Worm (Caenorhabditis elegans) whole organism, L4 larva: ENCODE measurements around the gene Y17G7B.8.

Source experiments
- D1046.2 ChIP-seq: fragments of 200-800 bp; sonication (Bioruptor generic); IDR thresholded peaks from 2 replicates; pipeline ENCODE4 v1.3.6; 2022; ENCODE audit warnings: missing genetic modification characterization, missing compliant biosample characterization
- F10B5.3 ChIP-seq: sonication (generic microtip); optimal IDR thresholded peaks from 2 replicates; lab custom pipeline; 2016; ENCODE audit warnings: mild to moderate bottlenecking, missing genetic modification characterization, missing compliant biosample characterization
- F49E8.2 ChIP-seq: sonication (generic microtip); optimal IDR thresholded peaks from 2 replicates; lab custom pipeline; 2016; ENCODE audit warnings: missing compliant biosample characterization, mild to moderate bottlenecking, missing genetic modification characterization, borderline replicate concordance
- R02D3.7 ChIP-seq: fragments of 150-350 bp; sonication (generic microtip); optimal IDR thresholded peaks from 3 replicates; lab custom pipeline; 2014; ENCODE audit warnings: missing biosample characterization, missing genetic modification characterization
- T26A8.4 ChIP-seq: fragments of 200-800 bp; sonication (Bioruptor generic); IDR thresholded peaks from 2 replicates; pipeline ENCODE4 v1.3.6; 2022; ENCODE audit warnings: missing genetic modification characterization, missing compliant biosample characterization
- Y5F2A.4 ChIP-seq: fragments of 200-800 bp; sonication (Bioruptor generic); optimal IDR thresholded peaks from 2 replicates; lab custom pipeline; 2018; ENCODE audit warnings: mild to moderate bottlenecking, missing genetic modification characterization, missing compliant biosample characterization
- Y75B8A.6 ChIP-seq: fragments of 200-800 bp; sonication (Bioruptor generic); IDR thresholded peaks from 2 replicates; pipeline ENCODE4 v1.3.6; 2022; ENCODE audit warnings: missing genetic modification reagents, missing genetic modification characterization, missing compliant biosample characterization
- aha-1 ChIP-seq: fragments of 150-350 bp; peaks from one replicate; lab custom pipeline; 2014; ENCODE audit warnings: missing biosample characterization, missing genetic modification characterization
- ceh-20 ChIP-seq: fragments of 200-800 bp; sonication (Bioruptor generic); IDR thresholded peaks from 2 replicates; pipeline ENCODE4 v1.3.6; 2022; ENCODE audit warnings: missing genetic modification reagents, missing genetic modification characterization, missing compliant biosample characterization
- ceh-44 ChIP-seq: fragments of 200-800 bp; sonication (Bioruptor generic); IDR thresholded peaks from 2 replicates; pipeline ENCODE4 v1.3.6; 2022; ENCODE audit warnings: missing genetic modification reagents, missing genetic modification characterization, missing compliant biosample characterization
- ceh-62 ChIP-seq: sonication (generic microtip); optimal IDR thresholded peaks from 2 replicates; lab custom pipeline; 2017; ENCODE audit warnings: missing biosample characterization, missing genetic modification characterization
- ceh-82 ChIP-seq: sonication (generic microtip); optimal IDR thresholded peaks from 2 replicates; lab custom pipeline; 2017; ENCODE audit warnings: missing biosample characterization, missing genetic modification characterization
- dmd-6 ChIP-seq: fragments of 200-800 bp; sonication (Bioruptor generic); IDR thresholded peaks from 2 replicates; pipeline ENCODE4 v1.3.6; 2022; ENCODE audit warnings: missing genetic modification reagents, missing genetic modification characterization, missing compliant biosample characterization
- dmd-9 ChIP-seq: fragments of 200-800 bp; sonication (Bioruptor generic); IDR thresholded peaks from 2 replicates; pipeline ENCODE4 v1.3.6; 2022; ENCODE audit warnings: missing genetic modification reagents, missing genetic modification characterization, missing compliant biosample characterization
- dpl-1 ChIP-seq: fragments of 150-350 bp; optimal IDR thresholded peaks from 2 replicates; lab custom pipeline; 2014; ENCODE audit warnings: missing biosample characterization, missing genetic modification reagents, missing genetic modification characterization
- dve-1 ChIP-seq: sonication (generic microtip); optimal IDR thresholded peaks from 2 replicates; lab custom pipeline; 2017; ENCODE audit warnings: antibody characterized with exemption, mild to moderate bottlenecking, missing genetic modification characterization, missing compliant biosample characterization; ENCODE audit not compliant: insufficient read depth
- egl-43 ChIP-seq: fragments of 200-800 bp; sonication (Bioruptor generic); IDR thresholded peaks from 2 replicates; pipeline ENCODE4 v1.3.6; 2022; ENCODE audit warnings: missing genetic modification reagents, missing genetic modification characterization, missing compliant biosample characterization
- hif-1 ChIP-seq, 2 experiments: sonication (generic microtip); optimal IDR thresholded peaks; 2 replicates each; lab custom pipeline; 2016 to 2017; ENCODE audit warnings: missing compliant biosample characterization in 2 of 2, missing genetic modification characterization in 2 of 2, missing genetic modification reagents in 2 of 2, missing genotype in 2 of 2, mild to moderate bottlenecking in 1 of 2
- hlh-11 ChIP-seq: fragments of 200-800 bp; sonication (Bioruptor generic); optimal IDR thresholded peaks from 2 replicates; lab custom pipeline; 2018; ENCODE audit warnings: mild to moderate bottlenecking, missing genetic modification characterization, missing compliant biosample characterization
- hmg-1.1 ChIP-seq: fragments of 200-800 bp; sonication (Bioruptor generic); IDR thresholded peaks from 2 replicates; pipeline ENCODE4 v1.3.6; 2022; ENCODE audit warnings: missing genetic modification reagents, missing genetic modification characterization, missing compliant biosample characterization
- lin-1 ChIP-seq: fragments of 200-800 bp; sonication (Bioruptor generic); IDR thresholded peaks from 2 replicates; pipeline ENCODE4 v1.3.6; 2022; ENCODE audit warnings: missing genetic modification reagents, missing genetic modification characterization, missing compliant biosample characterization
- lsy-2 ChIP-seq, 2 experiments: fragments of 150-350 bp in 1 of 2; sonication (generic microtip) in 1 of 2; optimal IDR thresholded peaks; 2 replicates each; lab custom pipeline; 2014 to 2017; ENCODE audit warnings: missing biosample characterization in 2 of 2, missing genetic modification characterization in 2 of 2
- mdl-1 ChIP-seq, 2 experiments: fragments of 150-350 bp in 1 of 2; sonication (generic microtip) in 1 of 2; optimal IDR thresholded peaks; 2 replicates each; lab custom pipeline; 2014 to 2017; ENCODE audit warnings: missing biosample characterization in 2 of 2, missing genetic modification characterization in 2 of 2
- mdt-29 ChIP-seq: fragments of 200-800 bp; sonication (Bioruptor generic); IDR thresholded peaks from 2 replicates; pipeline ENCODE4 v1.3.6; 2022; ENCODE audit warnings: missing genetic modification reagents, missing genetic modification characterization, missing compliant biosample characterization
- mes-2 ChIP-seq: sonication (generic microtip); optimal IDR thresholded peaks from 2 replicates; lab custom pipeline; 2016; ENCODE audit warnings: missing genotype, mild to moderate bottlenecking, missing genetic modification characterization, missing compliant biosample characterization; ENCODE audit not compliant: poor library complexity, severe bottlenecking
- mxl-3 ChIP-seq: fragments of 200-800 bp; sonication (Bioruptor generic); optimal IDR thresholded peaks from 2 replicates; lab custom pipeline; 2018; ENCODE audit warnings: mild to moderate bottlenecking, missing genetic modification characterization, missing compliant biosample characterization
- nhr-10 ChIP-seq: fragments of 150-350 bp; optimal IDR thresholded peaks from 2 replicates; lab custom pipeline; 2014; ENCODE audit warnings: missing biosample characterization, missing genetic modification characterization
- nhr-111 ChIP-seq: fragments of 200-800 bp; sonication (Bioruptor generic); optimal IDR thresholded peaks from 2 replicates; lab custom pipeline; 2018; ENCODE audit warnings: mild to moderate bottlenecking, missing genetic modification characterization, missing compliant biosample characterization
- nhr-25 ChIP-seq: sonication (generic microtip); optimal IDR thresholded peaks from 2 replicates; lab custom pipeline; 2017; ENCODE audit warnings: missing genetic modification characterization, mild to moderate bottlenecking, missing compliant biosample characterization, antibody characterized with exemption, moderate library complexity, borderline replicate concordance; ENCODE audit not compliant: insufficient read depth
- nhr-42 ChIP-seq: fragments of 200-800 bp; sonication (Bioruptor generic); IDR thresholded peaks from 2 replicates; pipeline ENCODE4 v1.3.6; 2022; ENCODE audit warnings: missing genetic modification characterization, missing compliant biosample characterization
- nhr-77 ChIP-seq: fragments of 150-350 bp; optimal IDR thresholded peaks from 2 replicates; lab custom pipeline; 2014; ENCODE audit warnings: missing biosample characterization, missing genetic modification characterization
- pqm-1 ChIP-seq: sonication (generic microtip); optimal IDR thresholded peaks from 2 replicates; lab custom pipeline; 2017; ENCODE audit warnings: missing biosample characterization, missing genetic modification characterization
- rbr-2 ChIP-seq: sonication (generic microtip); optimal IDR thresholded peaks from 2 replicates; lab custom pipeline; 2016; ENCODE audit warnings: missing genotype, missing genetic modification characterization, missing compliant biosample characterization
- sdz-12 ChIP-seq: fragments of 200-800 bp; sonication (Bioruptor generic); optimal IDR thresholded peaks from 2 replicates; lab custom pipeline; 2018; ENCODE audit warnings: mild to moderate bottlenecking, missing genetic modification characterization, missing compliant biosample characterization
- set-16 ChIP-seq: fragments of 200-800 bp; sonication (Bioruptor generic); IDR thresholded peaks from 2 replicates; pipeline ENCODE4 v1.3.6; 2022; ENCODE audit warnings: missing genetic modification reagents, missing genetic modification characterization, missing compliant biosample characterization
- snpc-1.2 ChIP-seq: fragments of 200-800 bp; sonication (Bioruptor generic); IDR thresholded peaks from 2 replicates; pipeline ENCODE4 v1.3.6; 2022; ENCODE audit warnings: missing genetic modification reagents, missing genetic modification characterization, missing compliant biosample characterization
- tra-1 ChIP-seq: fragments of 200-800 bp; sonication (Bioruptor generic); IDR thresholded peaks from 2 replicates; pipeline ENCODE4 v1.3.6; 2022; ENCODE audit warnings: missing genetic modification reagents, missing genetic modification characterization, missing compliant biosample characterization
- unc-39 ChIP-seq: sonication (generic microtip); optimal IDR thresholded peaks from 2 replicates; lab custom pipeline; 2017; ENCODE audit warnings: missing biosample characterization, missing genetic modification characterization
- unc-62 ChIP-seq, 3 experiments: fragments of 150-350 bp in 1 of 3; sonication (generic microtip); optimal IDR thresholded peaks in 2 of 3; peaks in 1 of 3; 1 replicate in 1 of 3; 2 replicates in 2 of 3; lab custom pipeline; 2014 to 2017; ENCODE audit warnings: missing biosample characterization in 3 of 3, missing genetic modification characterization in 3 of 3, missing genetic modification reagents in 3 of 3, missing genotype in 1 of 3
- zfp-3 ChIP-seq: fragments of 200-800 bp; sonication (Bioruptor generic); conservative IDR thresholded peaks from 2 replicates; pipeline ENCODE4 v1.3.6; 2022; ENCODE audit warnings: missing genetic modification reagents, missing genetic modification characterization, missing compliant biosample characterization
- zip-11 ChIP-seq: fragments of 200-800 bp; sonication (Bioruptor generic); IDR thresholded peaks from 2 replicates; pipeline ENCODE4 v1.3.6; 2022; ENCODE audit warnings: missing genetic modification characterization, missing compliant biosample characterization

Gene Y17G7B.8

DNA sequence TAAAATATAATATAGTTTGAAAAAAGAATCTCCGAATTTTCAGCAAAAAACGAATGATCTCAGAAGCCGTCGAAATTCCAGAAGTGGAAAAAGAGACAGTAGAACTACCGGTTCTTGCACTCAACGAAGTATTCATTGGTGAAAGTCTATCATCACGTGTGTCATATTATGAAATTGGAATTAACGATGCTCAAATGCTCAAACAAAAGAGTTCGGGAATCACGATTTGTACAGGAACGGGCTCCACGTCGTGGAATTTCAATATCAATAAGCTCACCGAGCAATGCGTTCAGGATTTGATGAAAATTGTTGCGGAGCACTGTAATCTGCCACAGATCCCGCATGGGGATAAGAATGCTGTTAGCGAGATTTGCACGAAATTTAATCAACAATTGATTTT lies 30.8 kb upstream of the Y17G7B.8 start (continued):
- TF ChIP-seq nhr-77 (tag; lab: Kevin White, UChicago) = no peak
- TF ChIP-seq lsy-2 (tag; optimal IDR thresholded peaks at IDR 0.05; lab: Kevin White, UChicago) = no peak
- TF ChIP-seq tra-1 (GFP tag; lab: Robert Waterston, UW) = no peak
- no peak for TF ChIP-seq hmg-1.1
- no peak for TF ChIP-seq Y75B8A.6 (GFP tag; lab: Robert Waterston, UW)
- 0 out of 2 replicates have a peak, but pooled peaks have one; percentile 30 for TF ChIP-seq zfp-3 (GFP tag; lab: Robert Waterston, UW)
- no peak for TF ChIP-seq mxl-3
- no peak for TF ChIP-seq lin-1
- no peak for TF ChIP-seq snpc-1.2
- no peak for TF ChIP-seq Y5F2A.4 (GFP tag; lab: Kevin White, UChicago)
- no peak for TF ChIP-seq mes-2 (tag; lab: Kevin White, UChicago)
- TF ChIP-seq, all 104 proteins: peak for 5

DNA sequence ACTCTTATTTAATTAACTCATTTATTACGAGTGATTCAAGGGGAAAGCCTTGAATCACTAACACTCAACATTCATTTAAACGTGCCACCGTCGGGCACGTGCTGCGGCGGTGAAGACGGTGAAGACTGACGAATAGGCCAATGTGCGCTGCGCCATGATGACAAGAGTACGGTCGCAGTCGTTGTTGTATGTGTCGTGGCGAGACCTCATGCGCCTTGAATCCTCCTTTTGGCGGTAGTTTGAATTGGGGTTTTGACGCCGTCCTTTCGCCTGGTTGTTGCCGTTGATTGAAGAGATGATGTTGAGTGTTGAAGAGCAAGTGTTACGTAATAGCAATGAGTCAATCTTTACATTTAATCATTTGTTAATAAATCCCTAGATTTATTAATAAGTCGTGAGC lies 29.3 kb upstream of the Y17G7B.8 start:
- TF ChIP-seq D1046.2 (GFP tag; lab: Robert Waterston, UW) (peak; percentile 89; the same call in 1 of the 2 replicates), nhr-42 (GFP tag; lab: Robert Waterston, UW) (0 out of 2 replicates have a peak, but pooled peaks have one; percentile 46), dmd-6 (GFP tag; lab: Robert Waterston, UW) (peak; percentile 8; the same call in 1 of the 2 replicates), mdt-29 (GFP tag; lab: Robert Waterston, UW) (0 out of 2 replicates have a peak, but pooled peaks have one; percentile 52), egl-43 (GFP tag; lab: Robert Waterston, UW) (peak; percentile 58; the same call in 1 of the 2 replicates), ceh-20 (GFP tag; lab: Robert Waterston, UW) (0 out of 2 replicates have a peak, but pooled peaks have one; percentile 19), T26A8.4 (GFP tag; lab: Robert Waterston, UW) (peak; percentile 56; the same call in 1 of the 2 replicates), dmd-9 (GFP tag; lab: Robert Waterston, UW) (0 out of 2 replicates have a peak, but pooled peaks have one; percentile 35), tra-1 (GFP tag; lab: Robert Waterston, UW) (0 out of 2 replicates have a peak, but pooled peaks have one; percentile 15)

DNA sequence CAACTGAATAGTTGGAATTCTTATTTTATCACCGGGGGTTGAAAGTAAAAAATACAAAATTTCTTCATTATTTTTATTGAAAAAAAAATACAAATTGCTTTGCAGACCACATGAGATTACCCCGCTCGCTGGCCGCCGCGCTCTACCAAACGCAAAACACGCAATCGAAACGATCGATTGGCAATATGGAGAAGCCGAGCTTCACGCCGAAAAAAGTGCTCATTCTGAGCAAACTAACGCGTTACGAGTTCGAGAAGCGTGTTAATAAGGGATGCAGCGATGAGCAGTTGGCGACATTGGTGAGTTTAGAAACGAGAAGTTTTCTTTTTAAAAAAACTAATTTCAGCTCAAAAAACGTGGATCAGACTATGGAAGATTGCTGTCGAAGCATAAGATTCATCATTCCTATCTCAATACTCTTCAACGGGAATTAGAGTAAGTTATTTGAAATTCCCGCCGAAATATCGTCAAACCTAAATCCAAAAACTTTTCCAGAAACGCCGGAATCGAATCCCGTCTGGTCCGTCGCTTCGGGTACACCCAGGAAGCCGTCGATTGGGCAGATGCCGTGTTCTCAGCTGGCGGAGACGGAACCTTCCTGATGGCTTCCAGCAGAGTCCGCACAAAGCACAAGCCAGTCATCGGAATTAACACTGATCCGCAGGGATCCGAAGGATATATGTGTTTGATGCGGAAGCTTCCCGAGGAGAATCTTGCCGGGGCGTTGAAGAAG lies 28.0 kb upstream of the Y17G7B.8 start:
- TF ChIP-seq zfp-3 (GFP tag; lab: Robert Waterston, UW) (peak; percentile 6; the same call in 1 of the 2 replicates), ceh-62 (tag; lab: Kevin White, UChicago) (no peak), set-16 (GFP tag; lab: Robert Waterston, UW) (peak; percentile 68; the same call in 1 of the 2 replicates), unc-62 (GFP tag; optimal IDR thresholded peaks at IDR 0.05 in 1 of 2; lab: Kevin White, UChicago) (peak in 1 of 2 experiments; percentile 36), unc-62 (tag; optimal IDR thresholded peaks at IDR 0.05; lab: Kevin White, UChicago) (no peak), R02D3.7 (tag; lab: Kevin White, UChicago) (no peak), F10B5.3 (no peak)
- TF ChIP-seq, all 104 proteins: peak for 3

DNA sequence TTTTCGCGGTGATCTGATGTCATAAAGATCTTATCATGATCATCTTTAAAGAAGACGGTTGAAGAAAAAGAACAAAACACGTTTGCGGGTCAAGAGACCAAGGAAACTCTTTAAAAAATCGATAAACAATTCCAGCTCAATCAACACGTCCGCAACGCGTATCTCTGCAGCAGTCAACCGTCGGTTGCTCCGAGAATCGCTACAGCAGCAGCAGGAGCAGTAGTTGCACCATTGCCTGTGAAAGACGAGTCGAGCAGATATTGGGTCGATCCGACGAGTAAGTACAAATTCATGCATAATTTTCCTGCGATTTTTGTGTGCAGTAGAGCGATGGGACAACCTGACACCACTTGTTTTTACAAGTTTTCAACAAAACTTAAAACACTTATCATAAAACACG lies 27.0 kb upstream of the Y17G7B.8 start:
- TF ChIP-seq dve-1 (tag; lab: Kevin White, UChicago) (peak; percentile 15), D1046.2 (GFP tag; lab: Robert Waterston, UW) (0 out of 2 replicates have a peak, but pooled peaks have one; percentile 6), nhr-10 (tag; lab: Kevin White, UChicago) (no peak), ceh-82 (tag; lab: Kevin White, UChicago) (no peak), nhr-111 (GFP tag; lab: Kevin White, UChicago) (no peak), Y75B8A.6 (GFP tag; lab: Robert Waterston, UW) (no peak), zip-11 (GFP tag; lab: Robert Waterston, UW) (no peak), F10B5.3 (no peak), tra-1 (GFP tag; lab: Robert Waterston, UW) (no peak), nhr-25 (peak; percentile 19), ceh-44 (GFP tag; lab: Robert Waterston, UW) (no peak), sdz-12 (no peak), hif-1 (tag; optimal IDR thresholded peaks at IDR 0.05; lab: Kevin White, UChicago) (peak in 1 of 2 experiments; percentile 10), pqm-1 (no peak), mdl-1 (tag; optimal IDR thresholded peaks at IDR 0.05; lab: Kevin White, UChicago) (peak in 1 of 2 experiments; percentile 34), nhr-42 (GFP tag; lab: Robert Waterston, UW) (no peak), hlh-11 (tag; lab: Kevin White, UChicago) (peak; percentile 19), Y5F2A.4 (GFP tag; lab: Kevin White, UChicago) (no peak), rbr-2 (tag; lab: Kevin White, UChicago) (no peak), aha-1 (tag; lab: Kevin White, UChicago) (peak; percentile 66), dpl-1 (GFP tag; lab: Kevin White, UChicago) (no peak), ceh-62 (tag; lab: Kevin White, UChicago) (no peak), unc-39 (tag; lab: Kevin White, UChicago) (no peak), F49E8.2 (no peak)
